Worm (Caenorhabditis elegans) whole organism, L4 larva: ENCODE results near the gene irld-6.

Source experiments
- R02D3.7 ChIP-seq: fragments of 150-350 bp; sonication (generic microtip); optimal IDR thresholded peaks from 3 replicates; lab custom pipeline; 2014; ENCODE audit warnings: missing biosample characterization, missing genetic modification characterization
- Y105C5A.15 ChIP-seq: fragments of 200-800 bp; sonication (Bioruptor generic); IDR thresholded peaks from 2 replicates; pipeline ENCODE4 v1.3.6; 2022; ENCODE audit warnings: missing genetic modification characterization, missing compliant biosample characterization
- arid-1 ChIP-seq: fragments of 200-800 bp; sonication (Bioruptor generic); conservative IDR thresholded peaks from 2 replicates; pipeline ENCODE4 v1.3.6; 2022; ENCODE audit warnings: missing genetic modification reagents, missing genetic modification characterization, missing compliant biosample characterization
- ceh-20 ChIP-seq: fragments of 200-800 bp; sonication (Bioruptor generic); IDR thresholded peaks from 2 replicates; pipeline ENCODE4 v1.3.6; 2022; ENCODE audit warnings: missing genetic modification reagents, missing genetic modification characterization, missing compliant biosample characterization
- ceh-32 ChIP-seq: sonication (generic microtip); optimal IDR thresholded peaks from 2 replicates; lab custom pipeline; 2016; ENCODE audit warnings: mild to moderate bottlenecking, missing genetic modification characterization, missing compliant biosample characterization; ENCODE audit not compliant: poor library complexity
- ceh-82 ChIP-seq: sonication (generic microtip); optimal IDR thresholded peaks from 2 replicates; lab custom pipeline; 2017; ENCODE audit warnings: missing biosample characterization, missing genetic modification characterization
- ces-1 ChIP-seq: fragments of 150-350 bp; sonication (generic microtip); optimal IDR thresholded peaks from 4 replicates; lab custom pipeline; 2014; ENCODE audit warnings: missing biosample characterization, missing genetic modification reagents, missing genetic modification characterization
- cey-2 ChIP-seq: sonication (generic microtip); optimal IDR thresholded peaks from 3 replicates; lab custom pipeline; 2017; ENCODE audit warnings: missing genetic modification characterization, mild to moderate bottlenecking, missing compliant biosample characterization, antibody characterized with exemption, borderline replicate concordance; ENCODE audit not compliant: insufficient read depth
- daf-12 ChIP-seq: fragments of 150-350 bp; optimal IDR thresholded peaks from 2 replicates; lab custom pipeline; 2014; ENCODE audit warnings: missing biosample characterization, missing genetic modification reagents, missing genetic modification characterization
- daf-16 ChIP-seq, 3 experiments: sonication (generic microtip); optimal IDR thresholded peaks; 2 replicates each; lab custom pipeline; 2016 to 2017; ENCODE audit warnings: missing genetic modification characterization in 3 of 3, missing genetic modification reagents in 3 of 3, mild to moderate bottlenecking in 2 of 3, missing compliant biosample characterization in 2 of 3, missing biosample characterization in 1 of 3, moderate library complexity in 1 of 3
- dmd-6 ChIP-seq: fragments of 200-800 bp; sonication (Bioruptor generic); IDR thresholded peaks from 2 replicates; pipeline ENCODE4 v1.3.6; 2022; ENCODE audit warnings: missing genetic modification reagents, missing genetic modification characterization, missing compliant biosample characterization
- dpl-1 ChIP-seq: fragments of 150-350 bp; optimal IDR thresholded peaks from 2 replicates; lab custom pipeline; 2014; ENCODE audit warnings: missing biosample characterization, missing genetic modification reagents, missing genetic modification characterization
- dve-1 ChIP-seq: sonication (generic microtip); optimal IDR thresholded peaks from 2 replicates; lab custom pipeline; 2017; ENCODE audit warnings: antibody characterized with exemption, mild to moderate bottlenecking, missing genetic modification characterization, missing compliant biosample characterization; ENCODE audit not compliant: insufficient read depth
- egl-27 ChIP-seq: sonication (generic microtip); optimal IDR thresholded peaks from 3 replicates; lab custom pipeline; 2017; ENCODE audit warnings: missing biosample characterization, missing genetic modification reagents, missing genetic modification characterization
- fos-1 ChIP-seq: fragments of 150-350 bp; optimal IDR thresholded peaks from 2 replicates; lab custom pipeline; 2014; ENCODE audit warnings: missing biosample characterization, missing genetic modification characterization
- gei-8 ChIP-seq: fragments of 200-800 bp; sonication (Bioruptor generic); optimal IDR thresholded peaks from 2 replicates; lab custom pipeline; 2018; ENCODE audit warnings: mild to moderate bottlenecking, missing genetic modification characterization, missing compliant biosample characterization
- hif-1 ChIP-seq, 2 experiments: sonication (generic microtip); optimal IDR thresholded peaks; 2 replicates each; lab custom pipeline; 2016 to 2017; ENCODE audit warnings: missing compliant biosample characterization in 2 of 2, missing genetic modification characterization in 2 of 2, missing genetic modification reagents in 2 of 2, missing genotype in 2 of 2, mild to moderate bottlenecking in 1 of 2
- hlh-11 ChIP-seq: fragments of 200-800 bp; sonication (Bioruptor generic); optimal IDR thresholded peaks from 2 replicates; lab custom pipeline; 2018; ENCODE audit warnings: mild to moderate bottlenecking, missing genetic modification characterization, missing compliant biosample characterization
- hlh-30 ChIP-seq: sonication (generic microtip); optimal IDR thresholded peaks from 2 replicates; lab custom pipeline; 2017; ENCODE audit warnings: antibody characterized with exemption, mild to moderate bottlenecking, missing genetic modification characterization, missing compliant biosample characterization; ENCODE audit not compliant: insufficient read depth
- hmg-1.1 ChIP-seq: fragments of 200-800 bp; sonication (Bioruptor generic); IDR thresholded peaks from 2 replicates; pipeline ENCODE4 v1.3.6; 2022; ENCODE audit warnings: missing genetic modification reagents, missing genetic modification characterization, missing compliant biosample characterization
- jun-1 ChIP-seq: fragments of 150-350 bp; optimal IDR thresholded peaks from 2 replicates; lab custom pipeline; 2014; ENCODE audit warnings: missing biosample characterization, missing genetic modification reagents, missing genetic modification characterization
- lin-1 ChIP-seq: fragments of 200-800 bp; sonication (Bioruptor generic); IDR thresholded peaks from 2 replicates; pipeline ENCODE4 v1.3.6; 2022; ENCODE audit warnings: missing genetic modification reagents, missing genetic modification characterization, missing compliant biosample characterization
- lsy-2 ChIP-seq, 2 experiments: fragments of 150-350 bp in 1 of 2; sonication (generic microtip) in 1 of 2; optimal IDR thresholded peaks; 2 replicates each; lab custom pipeline; 2014 to 2017; ENCODE audit warnings: missing biosample characterization in 2 of 2, missing genetic modification characterization in 2 of 2
- mdl-1 ChIP-seq, 2 experiments: fragments of 150-350 bp in 1 of 2; sonication (generic microtip) in 1 of 2; optimal IDR thresholded peaks; 2 replicates each; lab custom pipeline; 2014 to 2017; ENCODE audit warnings: missing biosample characterization in 2 of 2, missing genetic modification characterization in 2 of 2
- mep-1 ChIP-seq: fragments of 150-350 bp; sonication (generic microtip); optimal IDR thresholded peaks from 3 replicates; lab custom pipeline; 2014; ENCODE audit warnings: missing biosample characterization, missing genetic modification characterization
- mxl-2 ChIP-seq: fragments of 200-800 bp; sonication (Bioruptor generic); conservative IDR thresholded peaks from 2 replicates; pipeline ENCODE4 v1.3.6; 2022; ENCODE audit warnings: missing genetic modification reagents, missing genetic modification characterization, missing compliant biosample characterization
- mxl-3 ChIP-seq: fragments of 200-800 bp; sonication (Bioruptor generic); optimal IDR thresholded peaks from 2 replicates; lab custom pipeline; 2018; ENCODE audit warnings: mild to moderate bottlenecking, missing genetic modification characterization, missing compliant biosample characterization
- nhr-102 ChIP-seq: sonication (generic microtip); optimal IDR thresholded peaks from 2 replicates; lab custom pipeline; 2016; ENCODE audit warnings: mild to moderate bottlenecking, missing genetic modification characterization, moderate library complexity, missing compliant biosample characterization
- nhr-11 ChIP-seq: fragments of 150-350 bp; optimal IDR thresholded peaks from 2 replicates; lab custom pipeline; 2014; ENCODE audit warnings: missing biosample characterization, missing genetic modification characterization
- nhr-28 ChIP-seq: fragments of 150-350 bp; optimal IDR thresholded peaks from 2 replicates; lab custom pipeline; 2014; ENCODE audit warnings: missing biosample characterization, missing genetic modification characterization
- nhr-41 ChIP-seq: fragments of 200-800 bp; sonication (Bioruptor generic); IDR thresholded peaks from 2 replicates; pipeline ENCODE4 v1.3.6; 2022; ENCODE audit warnings: missing genetic modification reagents, missing genetic modification characterization, missing compliant biosample characterization
- nhr-6 ChIP-seq: fragments of 150-350 bp; optimal IDR thresholded peaks from 2 replicates; lab custom pipeline; 2014; ENCODE audit warnings: missing biosample characterization, missing genetic modification characterization
- nhr-76 ChIP-seq: fragments of 150-350 bp; optimal IDR thresholded peaks from 2 replicates; lab custom pipeline; 2014; ENCODE audit warnings: missing biosample characterization, missing genetic modification characterization
- nhr-77 ChIP-seq: fragments of 150-350 bp; optimal IDR thresholded peaks from 2 replicates; lab custom pipeline; 2014; ENCODE audit warnings: missing biosample characterization, missing genetic modification characterization
- pha-4 ChIP-seq, 2 experiments: fragments of 150-350 bp in 1 of 2; fragments of 200-800 bp in 1 of 2; sonication (Bioruptor generic) in 1 of 2; IDR thresholded peaks in 1 of 2; optimal IDR thresholded peaks in 1 of 2; 2 replicates each; pipeline versions ENCODE4 v1.3.6 to Lab custom; 2014 to 2022; ENCODE audit warnings: missing genetic modification characterization in 2 of 2, missing genetic modification reagents in 2 of 2, missing biosample characterization in 1 of 2, missing compliant biosample characterization in 1 of 2
- pqm-1 ChIP-seq: sonication (generic microtip); optimal IDR thresholded peaks from 2 replicates; lab custom pipeline; 2017; ENCODE audit warnings: missing biosample characterization, missing genetic modification characterization
- rbr-2 ChIP-seq: sonication (generic microtip); optimal IDR thresholded peaks from 2 replicates; lab custom pipeline; 2016; ENCODE audit warnings: missing genotype, missing genetic modification characterization, missing compliant biosample characterization
- saeg-2 ChIP-seq: fragments of 200-800 bp; sonication (Bioruptor generic); IDR thresholded peaks from 2 replicates; pipeline ENCODE4 v1.3.6; 2022; ENCODE audit warnings: missing genetic modification reagents, missing genetic modification characterization, missing compliant biosample characterization
- snpc-4 ChIP-seq: fragments of 150-350 bp; optimal IDR thresholded peaks from 2 replicates; lab custom pipeline; 2014; ENCODE audit warnings: missing biosample characterization, missing genetic modification characterization
- spr-3 ChIP-seq: fragments of 200-800 bp; sonication (Bioruptor generic); optimal IDR thresholded peaks from 2 replicates; lab custom pipeline; 2018; ENCODE audit warnings: mild to moderate bottlenecking, missing genetic modification characterization, missing compliant biosample characterization
- tra-1 ChIP-seq: fragments of 200-800 bp; sonication (Bioruptor generic); IDR thresholded peaks from 2 replicates; pipeline ENCODE4 v1.3.6; 2022; ENCODE audit warnings: missing genetic modification reagents, missing genetic modification characterization, missing compliant biosample characterization
- unc-62 ChIP-seq, 3 experiments: fragments of 150-350 bp in 1 of 3; sonication (generic microtip); optimal IDR thresholded peaks in 2 of 3; peaks in 1 of 3; 1 replicate in 1 of 3; 2 replicates in 2 of 3; lab custom pipeline; 2014 to 2017; ENCODE audit warnings: missing biosample characterization in 3 of 3, missing genetic modification characterization in 3 of 3, missing genetic modification reagents in 3 of 3, missing genotype in 1 of 3
- vab-7 ChIP-seq: fragments of 200-800 bp; sonication (Bioruptor generic); IDR thresholded peaks from 2 replicates; pipeline ENCODE4 v1.3.6; 2022; ENCODE audit warnings: missing genetic modification reagents, missing genetic modification characterization, missing compliant biosample characterization
- ztf-7 ChIP-seq: fragments of 150-350 bp; optimal IDR thresholded peaks from 2 replicates; lab custom pipeline; 2014; ENCODE audit warnings: missing biosample characterization, missing genetic modification characterization

The irld-6 gene

ce11 chrV:10719833-10720170 lies 36.8 kb downstream of the irld-6 start:
- TF ChIP-seq jun-1 (tag; lab: Kevin White, UChicago) (peak; percentile 25), Y105C5A.15 (GFP tag; lab: Robert Waterston, UW) (no peak), fos-1 (tag; lab: Kevin White, UChicago) (peak; percentile 45), dmd-6 (GFP tag; lab: Robert Waterston, UW) (peak; percentile 78), hlh-30 (tag; lab: Kevin White, UChicago) (peak; percentile 98), spr-3 (GFP tag; lab: Kevin White, UChicago) (no peak), mdl-1 (tag; optimal IDR thresholded peaks at IDR 0.05; lab: Kevin White, UChicago) (peak; percentile 44 to 82), arid-1 (GFP tag; lab: Robert Waterston, UW) (no peak), daf-16 (GFP tag; optimal IDR thresholded peaks at IDR 0.05; lab: Kevin White, UChicago) (no peak), daf-16 (tag; optimal IDR thresholded peaks at IDR 0.05; lab: Kevin White, UChicago) (peak; percentile 54), tra-1 (peak; percentile 69; the same call in 1 of the 2 replicates), dpl-1 (peak; percentile 22), hif-1 (tag; optimal IDR thresholded peaks at IDR 0.05; lab: Kevin White, UChicago) (peak in 1 of 2 experiments; percentile 60), pqm-1 (tag; lab: Kevin White, UChicago) (peak; percentile 34), dve-1 (tag; lab: Kevin White, UChicago) (peak; percentile 83), daf-12 (tag; lab: Kevin White, UChicago) (no peak), ztf-7 (tag; lab: Kevin White, UChicago) (peak; percentile 44), egl-27 (no peak), saeg-2 (GFP tag; lab: Robert Waterston, UW) (0 out of 2 replicates have a peak, but pooled peaks have one; percentile 7), rbr-2 (tag; lab: Kevin White, UChicago) (peak; percentile 14), hlh-11 (tag; lab: Kevin White, UChicago) (peak; percentile 84), mep-1 (peak; percentile 71), nhr-102 (tag; lab: Kevin White, UChicago) (peak; percentile 0), pha-4 (GFP tag; IDR thresholded peaks at IDR 0.05; lab: Robert Waterston, UW) (0 out of 2 replicates have a peak, but pooled peaks have one; percentile 3), pha-4 (tag; optimal IDR thresholded peaks at IDR 0.05; lab: Kevin White, UChicago) (no peak), ces-1 (GFP tag; lab: Kevin White, UChicago) (no peak), nhr-76 (tag; lab: Kevin White, UChicago) (no peak), unc-62 (GFP tag; optimal IDR thresholded peaks at IDR 0.05 in 1 of 2; lab: Kevin White, UChicago) (peak in 1 of 2 experiments; percentile 87), unc-62 (tag; optimal IDR thresholded peaks at IDR 0.05; lab: Kevin White, UChicago) (no peak), lin-1 (GFP tag; lab: Robert Waterston, UW) (peak; percentile 40; the same call in 1 of the 2 replicates), nhr-77 (tag; lab: Kevin White, UChicago) (peak; percentile 71), vab-7 (GFP tag; lab: Robert Waterston, UW) (no peak), lsy-2 (tag; optimal IDR thresholded peaks at IDR 0.05; lab: Kevin White, UChicago) (peak in 1 of 2 experiments; percentile 48), cey-2 (tag; lab: Kevin White, UChicago) (peak; percentile 76), nhr-28 (tag; lab: Kevin White, UChicago) (peak; percentile 98), nhr-11 (peak; percentile 88), mxl-3 (peak; percentile 62)
- TF ChIP-seq, all 104 proteins: peak for 26

ce11 chrV:10719019-10719832 lies 37.4 kb downstream of the irld-6 start:
- TF ChIP-seq mxl-3 (no peak), ceh-82 (tag; lab: Kevin White, UChicago) (no peak), arid-1 (GFP tag; lab: Robert Waterston, UW) (no peak), mep-1 (peak; percentile 47), ceh-32 (no peak), hlh-11 (tag; lab: Kevin White, UChicago) (peak; percentile 6), hmg-1.1 (GFP tag; lab: Robert Waterston, UW) (no peak), dmd-6 (GFP tag; lab: Robert Waterston, UW) (peak; percentile 19; the same call in 1 of the 2 replicates), mxl-2 (GFP tag; lab: Robert Waterston, UW) (no peak), nhr-6 (tag; lab: Kevin White, UChicago) (no peak), pqm-1 (tag; lab: Kevin White, UChicago) (no peak), snpc-4 (no peak), gei-8 (GFP tag; lab: Kevin White, UChicago) (no peak), ceh-20 (GFP tag; lab: Robert Waterston, UW) (no peak), hlh-30 (tag; lab: Kevin White, UChicago) (peak; percentile 70), R02D3.7 (tag; lab: Kevin White, UChicago) (no peak), nhr-41 (no peak), nhr-28 (tag; lab: Kevin White, UChicago) (peak; percentile 2), unc-62 (GFP tag; optimal IDR thresholded peaks at IDR 0.05 in 1 of 2; lab: Kevin White, UChicago) (peak in 1 of 2 experiments; percentile 92), unc-62 (tag; optimal IDR thresholded peaks at IDR 0.05; lab: Kevin White, UChicago) (no peak), pha-4 (GFP tag; IDR thresholded peaks at IDR 0.05; lab: Robert Waterston, UW) (0 out of 2 replicates have a peak, but pooled peaks have one; percentile 60), pha-4 (tag; optimal IDR thresholded peaks at IDR 0.05; lab: Kevin White, UChicago) (no peak)
